Fruit fly (Drosophila melanogaster) whole organism, embryonic: Measurements from ENCODE around the gene CG14715.
A peak's percentile ranks its signal among the peaks of the same experiment; 100 is the strongest.

ENCODE experiments used
- Asciz ChIP-seq: fragments of 200-800 bp; sonication (Bioruptor generic); optimal IDR thresholded peaks from 2 replicates; lab custom pipeline; 2017; ENCODE audit warnings: missing biosample characterization, mild to moderate bottlenecking, missing genetic modification characterization, missing genetic modification reagents
- CG10543 ChIP-seq: fragments of 200-800 bp; sonication (Bioruptor generic); optimal IDR thresholded peaks from 3 replicates; lab custom pipeline; 2017; ENCODE audit warnings: missing biosample characterization, mild to moderate bottlenecking, missing genetic modification characterization, moderate library complexity
- CG12391 ChIP-seq: fragments of 200-800 bp; sonication (Bioruptor generic); optimal IDR thresholded peaks from 3 replicates; lab custom pipeline; 2018; ENCODE audit warnings: missing biosample characterization, mild to moderate bottlenecking, missing genetic modification characterization, moderate library complexity
- CG13424 ChIP-seq: fragments of 200-800 bp; sonication (Bioruptor generic); optimal IDR thresholded peaks from 2 replicates; lab custom pipeline; 2019; ENCODE audit warnings: missing biosample characterization, mild to moderate bottlenecking, missing genetic modification characterization, moderate library complexity
- CG13894 ChIP-seq: fragments of 200-800 bp; sonication (Bioruptor generic); optimal IDR thresholded peaks from 3 replicates; lab custom pipeline; 2018; ENCODE audit warnings: missing biosample characterization, mild to moderate bottlenecking, missing genetic modification characterization, moderate library complexity
- CG15479 ChIP-seq: fragments of 200-800 bp; sonication (Bioruptor generic); optimal IDR thresholded peaks from 3 replicates; lab custom pipeline; 2019; ENCODE audit warnings: missing biosample characterization, mild to moderate bottlenecking, missing genetic modification characterization, moderate library complexity
- CG15696 ChIP-seq: fragments of 200-800 bp; sonication (Bioruptor generic); optimal IDR thresholded peaks from 2 replicates; lab custom pipeline; 2019; ENCODE audit warnings: missing biosample characterization, mild to moderate bottlenecking, missing genetic modification characterization, moderate library complexity
- CG17359 ChIP-seq: fragments of 200-800 bp; sonication (Bioruptor generic); optimal IDR thresholded peaks from 3 replicates; lab custom pipeline; 2018; ENCODE audit warnings: missing biosample characterization, mild to moderate bottlenecking, missing genetic modification characterization, moderate library complexity
- CG2116 ChIP-seq: fragments of 200-800 bp; sonication (Bioruptor generic); optimal IDR thresholded peaks from 3 replicates; lab custom pipeline; 2018; ENCODE audit warnings: missing biosample characterization, mild to moderate bottlenecking, missing genetic modification characterization
- CG31224 ChIP-seq: fragments of 200-800 bp; sonication (Bioruptor generic); IDR thresholded peaks from 2 replicates; pipeline ENCODE4 v1.3.6; 2022; ENCODE audit warnings: missing biosample characterization, missing genetic modification characterization
- CG32767 ChIP-seq: fragments of 200-800 bp; sonication (Bioruptor generic); IDR thresholded peaks from 2 replicates; pipeline ENCODE4 v1.3.6; 2022; ENCODE audit warnings: missing biosample characterization, missing genetic modification characterization
- CG33213 ChIP-seq: fragments of 200-800 bp; sonication (Bioruptor generic); optimal IDR thresholded peaks from 3 replicates; lab custom pipeline; 2016; ENCODE audit warnings: missing biosample characterization, missing genetic modification characterization
- CG4360 ChIP-seq: fragments of 200-800 bp; sonication (Bioruptor generic); IDR thresholded peaks from 2 replicates; pipeline ENCODE4 v1.3.6; 2022; ENCODE audit warnings: missing biosample characterization, missing genetic modification characterization
- CG5180 ChIP-seq: fragments of 200-800 bp; sonication (Bioruptor generic); optimal IDR thresholded peaks from 3 replicates; lab custom pipeline; 2017; ENCODE audit warnings: missing biosample characterization, missing genetic modification characterization, mild to moderate bottlenecking, moderate library complexity, missing genetic modification reagents
- CG6654 ChIP-seq: fragments of 200-800 bp; sonication (Bioruptor generic); optimal IDR thresholded peaks from 2 replicates; lab custom pipeline; 2017; ENCODE audit warnings: missing biosample characterization, mild to moderate bottlenecking, missing genetic modification characterization
- CG7357 ChIP-seq: fragments of 200-800 bp; sonication (Bioruptor generic); IDR thresholded peaks from 3 replicates; pipeline ENCODE4 v1.3.6; 2022; ENCODE audit warnings: missing biosample characterization, missing genetic modification characterization
- CG9437 ChIP-seq: fragments of 200-800 bp; sonication (Bioruptor generic); optimal IDR thresholded peaks from 2 replicates; lab custom pipeline; 2018; ENCODE audit warnings: missing biosample characterization, mild to moderate bottlenecking, missing genetic modification characterization
- CG9609 ChIP-seq: fragments of 200-800 bp; sonication (Bioruptor generic); optimal IDR thresholded peaks from 3 replicates; lab custom pipeline; 2016; ENCODE audit warnings: missing biosample characterization, missing genetic modification characterization
- Deaf1 ChIP-seq: fragments of 200-800 bp; optimal IDR thresholded peaks from 3 replicates; lab custom pipeline; 2019; ENCODE audit warnings: missing biosample characterization, mild to moderate bottlenecking, missing genetic modification characterization, moderate library complexity
- Dfd ChIP-seq, 2 experiments: fragments of >200 bp; optimal IDR thresholded peaks; 2 replicates each; lab custom pipeline; 2017; ENCODE audit warnings: missing biosample characterization in 2 of 2, missing genetic modification characterization in 2 of 2
- Dip3 ChIP-seq: fragments of 200-800 bp; sonication (Bioruptor generic); optimal IDR thresholded peaks from 3 replicates; lab custom pipeline; 2016; ENCODE audit warnings: missing biosample characterization, missing genetic modification characterization
- Hey ChIP-seq: fragments of 200-800 bp; sonication (Bioruptor generic); optimal IDR thresholded peaks from 3 replicates; lab custom pipeline; 2018; ENCODE audit warnings: missing biosample characterization, mild to moderate bottlenecking, missing genetic modification characterization
- Kr ChIP-seq: fragments of 200-800 bp; sonication (Bioruptor generic); optimal IDR thresholded peaks from 2 replicates; lab custom pipeline; 2017; ENCODE audit warnings: missing biosample characterization, mild to moderate bottlenecking, missing genetic modification characterization
- Lpt ChIP-seq: fragments of >200 bp; optimal IDR thresholded peaks from 2 replicates; lab custom pipeline; 2018; ENCODE audit warnings: missing biosample characterization, missing genetic modification characterization
- MBD-R2 ChIP-seq: fragments of 200-800 bp; sonication (Bioruptor generic); IDR thresholded peaks from 2 replicates; pipeline ENCODE4 v1.3.6; 2022; ENCODE audit warnings: missing biosample characterization, missing genetic modification characterization
- Mad ChIP-seq: fragments of 200-800 bp; sonication (Bioruptor generic); optimal IDR thresholded peaks from 2 replicates; lab custom pipeline; 2016; ENCODE audit warnings: missing biosample characterization, missing genetic modification characterization
- Max ChIP-seq: fragments of 200-800 bp; sonication (Bioruptor generic); optimal IDR thresholded peaks from 2 replicates; lab custom pipeline; 2016; ENCODE audit warnings: missing biosample characterization, mild to moderate bottlenecking, missing genetic modification characterization
- Med ChIP-seq: fragments of 200-800 bp; sonication (Bioruptor generic); peaks from one replicate; lab custom pipeline; 2016; ENCODE audit warnings: missing biosample characterization, missing genetic modification characterization, mild to moderate bottlenecking, inconsistent platforms, moderate library complexity
- Sox102F ChIP-seq: fragments of 200-800 bp; sonication (Bioruptor generic); optimal IDR thresholded peaks from 2 replicates; lab custom pipeline; 2018; ENCODE audit warnings: missing biosample characterization, mild to moderate bottlenecking, missing genetic modification characterization, moderate library complexity
- Tbp ChIP-seq: fragments of >200 bp; optimal IDR thresholded peaks from 2 replicates; lab custom pipeline; 2018; ENCODE audit warnings: missing biosample characterization, missing genetic modification characterization
- Usf ChIP-seq: fragments of 200-800 bp; sonication (Bioruptor generic); optimal IDR thresholded peaks from 2 replicates; lab custom pipeline; 2017; ENCODE audit warnings: missing genotype, missing biosample characterization, missing genetic modification characterization
- Xrp1 ChIP-seq: fragments of 200-800 bp; sonication (Bioruptor generic); IDR thresholded peaks from 2 replicates; pipeline ENCODE4 v1.3.6; 2022; ENCODE audit warnings: missing biosample characterization, missing genetic modification characterization
- bbx ChIP-seq: fragments of 200-800 bp; sonication (Bioruptor generic); IDR thresholded peaks from 2 replicates; pipeline ENCODE4 v1.3.6; 2022; ENCODE audit warnings: missing biosample characterization, missing genetic modification characterization; ENCODE audit not compliant: partially characterized antibody
- bcd ChIP-seq: fragments of 200-800 bp; sonication (Bioruptor generic); optimal IDR thresholded peaks from 2 replicates; lab custom pipeline; 2017; ENCODE audit warnings: missing biosample characterization, mild to moderate bottlenecking, missing genetic modification characterization
- br ChIP-seq: fragments of >200 bp; optimal IDR thresholded peaks from 2 replicates; lab custom pipeline; 2017
- cg ChIP-seq: fragments of 200-800 bp; sonication (Bioruptor generic); optimal IDR thresholded peaks from 3 replicates; lab custom pipeline; 2019; ENCODE audit warnings: missing biosample characterization, mild to moderate bottlenecking, missing genetic modification characterization, moderate library complexity
- chm ChIP-seq: fragments of 200-800 bp; sonication (Bioruptor generic); IDR thresholded peaks from 2 replicates; pipeline ENCODE4 v1.3.6; 2022; ENCODE audit warnings: missing biosample characterization, missing genetic modification characterization
- corto ChIP-seq: fragments of 200-800 bp; sonication (Bioruptor generic); optimal IDR thresholded peaks from 2 replicates; lab custom pipeline; 2016; ENCODE audit warnings: missing biosample characterization, mild to moderate bottlenecking, missing genetic modification characterization, moderate library complexity
- fru ChIP-seq: fragments of >200 bp; optimal IDR thresholded peaks from 2 replicates; lab custom pipeline; 2017
- grau ChIP-seq: fragments of 200-800 bp; optimal IDR thresholded peaks from 3 replicates; lab custom pipeline; 2019; ENCODE audit warnings: missing biosample characterization, mild to moderate bottlenecking, missing genetic modification characterization, moderate library complexity
- gt ChIP-seq: fragments of 200-800 bp; sonication (Bioruptor generic); IDR thresholded peaks from 2 replicates; pipeline ENCODE4 v1.3.6; 2022; ENCODE audit warnings: missing biosample characterization, missing genetic modification characterization
- ham ChIP-seq: fragments of 200-800 bp; sonication (Bioruptor generic); IDR thresholded peaks from 2 replicates; pipeline ENCODE4 v1.3.6; 2022; ENCODE audit warnings: missing biosample characterization, missing genetic modification characterization
- ken ChIP-seq: fragments of 200-800 bp; sonication (Bioruptor generic); IDR thresholded peaks from 3 replicates; pipeline ENCODE4 v1.3.6; 2022; ENCODE audit warnings: missing biosample characterization, missing genetic modification characterization
- lmd ChIP-seq: fragments of 200-800 bp; sonication (Bioruptor generic); IDR thresholded peaks from 2 replicates; pipeline ENCODE4 v1.3.6; 2022; ENCODE audit warnings: missing biosample characterization, missing genetic modification characterization
- pb ChIP-seq: fragments of 200-800 bp; sonication (Bioruptor generic); optimal IDR thresholded peaks from 3 replicates; lab custom pipeline; 2016; ENCODE audit warnings: missing biosample characterization, missing genetic modification characterization
- ranshi ChIP-seq: fragments of 200-800 bp; sonication (Bioruptor generic); IDR thresholded peaks from 2 replicates; pipeline ENCODE4 v1.3.6; 2022; ENCODE audit warnings: missing biosample characterization, missing genetic modification characterization
- row ChIP-seq: fragments of 200-800 bp; sonication (Bioruptor generic); IDR thresholded peaks from 3 replicates; pipeline ENCODE4 v1.3.6; 2022; ENCODE audit warnings: missing biosample characterization, missing genetic modification characterization
- sim ChIP-seq: fragments of 200-800 bp; sonication (Bioruptor generic); IDR thresholded peaks from 2 replicates; pipeline ENCODE4 v1.3.6; 2022; ENCODE audit warnings: missing biosample characterization, missing genetic modification characterization
- wdn ChIP-seq: fragments of 200-800 bp; sonication (Bioruptor generic); IDR thresholded peaks from 2 replicates; pipeline ENCODE4 v1.3.6; 2022; ENCODE audit warnings: missing biosample characterization, missing genetic modification characterization
- wor ChIP-seq: fragments of 200-800 bp; sonication (Bioruptor generic); IDR thresholded peaks from 2 replicates; pipeline ENCODE4 v1.3.6; 2022; ENCODE audit warnings: missing biosample characterization, missing genetic modification characterization
- yki ChIP-seq: fragments of >200 bp; optimal IDR thresholded peaks from 3 replicates; lab custom pipeline; 2018

The CG14715 gene

DNA sequence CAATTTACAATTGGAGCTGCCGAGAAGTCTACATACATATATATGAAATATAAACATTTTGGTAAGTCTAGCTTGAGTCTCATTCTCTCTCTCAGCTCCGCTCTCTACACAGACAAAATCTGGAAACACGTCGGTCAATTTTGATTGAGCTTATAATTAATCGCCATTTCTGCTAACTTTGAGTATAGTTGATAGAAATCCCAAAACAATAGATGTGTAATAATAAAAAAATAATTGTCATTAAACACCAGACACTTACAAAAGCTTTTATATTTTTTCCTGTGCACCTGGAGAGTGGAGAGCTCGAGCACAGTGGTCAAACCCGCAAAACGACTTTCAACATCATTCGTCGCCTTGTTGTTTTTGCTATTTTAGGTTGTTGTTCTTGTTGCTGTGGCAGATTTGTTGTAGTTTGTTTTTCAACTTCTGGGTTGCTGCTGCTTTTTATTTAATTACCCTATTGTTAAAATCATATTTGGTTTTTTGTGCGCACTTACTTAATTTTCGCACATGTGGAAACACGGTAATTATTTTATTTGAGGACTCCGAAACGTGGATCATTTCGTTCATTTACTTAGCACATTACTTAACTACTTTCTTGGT is 17.3 kb upstream of the CG14715 start (continued):
- TF ChIP-seq CG31224 (GFP tag; lab: Robert Waterston, UW) (peak; percentile 94), bcd (GFP tag; lab: Kevin White, UChicago) (peak; percentile 96), ranshi (GFP tag; lab: Robert Waterston, UW) (peak; percentile 97), CG32767 (GFP tag; lab: Robert Waterston, UW) (peak; percentile 94), wor (GFP tag; lab: Robert Waterston, UW) (peak; percentile 93), CG15479 (no peak), CG7357 (peak; percentile 91), MBD-R2 (GFP tag; lab: Robert Waterston, UW) (peak; percentile 94), yki (lab: Kevin White, UChicago) (no peak), CG13424 (tag; lab: Kevin White, UChicago) (peak; percentile 97), chm (GFP tag; lab: Robert Waterston, UW) (peak; percentile 98), ham (GFP tag; lab: Robert Waterston, UW) (peak; percentile 92), Med (GFP tag; lab: Kevin White, UChicago) (peak; percentile 100), Xrp1 (GFP tag; lab: Robert Waterston, UW) (peak; percentile 97), CG4360 (GFP tag; lab: Robert Waterston, UW) (peak; percentile 78), Sox102F (peak; percentile 96), CG6654 (GFP tag; lab: Kevin White, UChicago) (peak; percentile 77), grau (tag; lab: Kevin White, UChicago) (peak; percentile 96), CG13894 (tag; lab: Kevin White, UChicago) (peak; percentile 88), Kr (GFP tag; lab: Kevin White, UChicago) (no peak), bbx (GFP tag; lab: Robert Waterston, UW) (no peak)
- TF ChIP-seq, all 482 proteins: peak for 429

DNA sequence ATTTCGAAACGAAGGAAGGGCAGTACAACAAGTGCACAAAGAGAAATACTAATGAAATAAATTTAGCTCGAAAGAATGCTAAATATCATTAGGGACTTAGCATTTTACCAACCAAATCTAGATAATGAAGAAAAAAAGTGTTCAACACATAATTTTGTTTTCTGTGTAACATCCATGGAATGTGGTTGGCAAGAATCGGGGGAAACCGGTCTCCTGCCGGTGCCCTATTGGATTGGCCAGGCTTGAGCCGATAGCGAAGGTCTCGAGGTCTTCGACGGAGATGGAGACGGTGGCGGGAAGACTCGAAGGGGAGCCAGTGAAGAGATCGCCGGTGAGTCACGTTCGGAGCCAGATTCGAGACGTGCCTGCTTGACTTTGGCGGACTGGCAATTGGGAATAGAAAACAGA is 16.2 kb upstream of the CG14715 start:
- TF ChIP-seq lmd (GFP tag; lab: Robert Waterston, UW) (peak; percentile 29; the same call in 1 of the 2 replicates), pb (GFP tag; lab: Kevin White, UChicago) (peak; percentile 21), wdn (GFP tag; lab: Robert Waterston, UW) (no peak), CG31224 (GFP tag; lab: Robert Waterston, UW) (peak; percentile 37; the same call in 1 of the 2 replicates), Dip3 (peak; percentile 30), CG9437 (GFP tag; lab: Kevin White, UChicago) (no peak), CG2116 (GFP tag; lab: Kevin White, UChicago) (no peak), CG10543 (GFP tag; lab: Kevin White, UChicago) (peak; percentile 9), Dfd (GFP tag; optimal IDR thresholded peaks at IDR 0.05; lab: Kevin White, UChicago) (no peak), fru (lab: Kevin White, UChicago) (no peak), row (peak; percentile 69; the same call in 2 of the 3 replicates), CG33213 (GFP tag; lab: Kevin White, UChicago) (no peak), Mad (GFP tag; lab: Kevin White, UChicago) (no peak), wor (GFP tag; lab: Robert Waterston, UW) (no peak), ken (no peak), Max (no peak), br (lab: Kevin White, UChicago) (no peak), Hey (no peak), corto (GFP tag; lab: Kevin White, UChicago) (peak; percentile 73), CG9609 (GFP tag; lab: Kevin White, UChicago) (no peak), gt (GFP tag; lab: Robert Waterston, UW) (no peak), Tbp (no peak), sim (GFP tag; lab: Robert Waterston, UW) (no peak), CG5180 (GFP tag; lab: Kevin White, UChicago) (no peak), CG12391 (peak; percentile 47), cg (GFP tag; lab: Kevin White, UChicago) (no peak), Asciz (GFP tag; lab: Kevin White, UChicago) (peak; percentile 3), CG15696 (tag; lab: Kevin White, UChicago) (no peak), Deaf1 (tag; lab: Kevin White, UChicago) (peak; percentile 15), CG17359 (peak; percentile 30), Usf (no peak), Lpt (GFP tag; lab: Kevin White, UChicago) (no peak)
